Fruit fly (Drosophila melanogaster): ENCODE results near the gene CG32845.

Gene CG32845

DNA sequence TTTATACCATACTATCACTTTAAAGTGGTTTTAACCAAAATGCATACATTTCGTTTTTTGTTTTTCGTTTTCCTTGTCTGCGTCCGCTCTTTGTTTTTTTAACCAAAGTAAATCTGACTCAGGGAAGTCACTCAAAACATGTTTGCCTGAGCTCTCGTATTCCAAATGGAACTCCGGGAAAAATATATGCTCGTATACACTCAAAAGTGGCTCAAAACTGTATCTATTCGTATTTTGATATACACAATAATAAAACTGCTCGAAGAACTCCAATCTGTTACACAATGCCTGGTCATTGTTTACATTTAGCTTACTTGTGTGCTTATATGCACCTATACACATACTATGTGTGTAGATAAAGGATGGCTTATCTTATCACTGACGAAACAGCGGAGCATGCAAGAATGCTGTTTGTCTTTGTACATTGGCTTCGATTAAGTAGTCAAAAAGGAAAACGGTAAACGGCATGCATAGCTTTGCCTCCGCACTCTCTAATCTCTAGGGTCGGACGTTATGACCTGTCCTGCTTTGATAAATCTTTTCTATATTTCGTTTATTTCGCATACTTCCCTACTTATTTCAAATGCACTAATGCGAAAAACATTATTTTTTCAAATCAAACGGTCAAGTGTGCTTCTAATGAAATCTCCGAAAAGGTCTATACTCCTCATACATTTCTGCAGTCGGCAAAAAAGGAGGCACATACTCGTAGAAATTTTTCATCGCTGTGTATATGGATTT, 2.3 kb downstream of the CG32845 start, which contains the start of gene miple2 (continued):
- no peak for TF ChIP-seq Eip93F (GFP tag; optimal IDR thresholded peaks at IDR 0.05)
- peak; percentile 61 for TF ChIP-seq CG6276 (GFP tag; optimal IDR thresholded peaks at IDR 0.05)
- peak; percentile 69 for TF ChIP-seq Eip75B (GFP tag; optimal IDR thresholded peaks at IDR 0.05)
- TF ChIP-seq lz (GFP tag; optimal IDR thresholded peaks at IDR 0.05), result peak; percentile 59
- TF ChIP-seq Ets96B (tag; optimal IDR thresholded peaks at IDR 0.05), result peak; percentile 69
- TF ChIP-seq net (GFP tag; optimal IDR thresholded peaks at IDR 0.05), result peak; percentile 50
- peak; percentile 69 for TF ChIP-seq achi (GFP tag; optimal IDR thresholded peaks at IDR 0.05)
- TF ChIP-seq ss (GFP tag; optimal IDR thresholded peaks at IDR 0.05), result peak; percentile 64 to 70
- peak; percentile 43 for TF ChIP-seq CG16779 (tag; optimal IDR thresholded peaks at IDR 0.05)
- TF ChIP-seq CG6163 (GFP tag; IDR thresholded peaks at IDR 0.05), result peak; percentile 56; the same call in 2 of the 3 replicates
- TF ChIP-seq CG15336 (GFP tag; IDR thresholded peaks at IDR 0.05), result peak; percentile 48; the same call in 1 of the 2 replicates
- peak; percentile 52 for TF ChIP-seq cyc (GFP tag; optimal IDR thresholded peaks at IDR 0.05)
- peak; percentile 66 for TF ChIP-seq Met (GFP tag; optimal IDR thresholded peaks at IDR 0.05)
- TF ChIP-seq Sox14 (GFP tag; optimal IDR thresholded peaks at IDR 0.05), result peak; percentile 84
- TF ChIP-seq Hr4 (GFP tag; optimal IDR thresholded peaks at IDR 0.05), result peak; percentile 76
- TF ChIP-seq svp (GFP tag), result no peak
- peak; percentile 97 for TF ChIP-seq fkh (GFP tag; optimal IDR thresholded peaks at IDR 0.05)
- peak; percentile 74 for TF ChIP-seq pdm3 (GFP tag; optimal IDR thresholded peaks at IDR 0.05)
- no peak for TF ChIP-seq fd85E (GFP tag; optimal IDR thresholded peaks at IDR 0.05)
- peak; percentile 90 for TF ChIP-seq vri (GFP tag; optimal IDR thresholded peaks at IDR 0.05)
- TF ChIP-seq CG10631 (GFP tag; optimal IDR thresholded peaks at IDR 0.05), result peak; percentile 76
- TF ChIP-seq CG32006 (GFP tag; optimal IDR thresholded peaks at IDR 0.05), result peak; percentile 86
- TF ChIP-seq CG6792 (GFP tag; optimal IDR thresholded peaks at IDR 0.05), result peak; percentile 62

DNA sequence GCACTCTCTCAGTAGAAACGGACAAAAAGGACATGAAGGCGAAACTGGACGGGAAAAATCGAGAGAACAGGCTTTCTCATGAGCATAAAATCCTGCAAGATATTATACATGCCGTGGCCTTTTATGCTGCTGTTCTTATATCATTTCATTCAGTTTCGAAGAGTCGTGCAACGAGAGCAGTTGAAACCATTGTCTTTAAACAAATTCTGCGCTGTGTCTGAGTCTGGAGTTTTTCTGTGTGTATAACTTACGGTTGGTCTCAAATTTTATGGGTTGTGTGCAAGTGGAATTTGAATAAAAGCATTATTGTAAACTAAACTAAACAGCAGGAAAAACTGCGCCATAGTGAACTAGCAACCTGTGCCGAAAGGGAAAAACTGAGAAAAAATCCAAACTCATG, 5.6 kb downstream of the CG32845 start:
- TF ChIP-seq Lpt (GFP tag; optimal IDR thresholded peaks at IDR 0.05) (no peak), Eip78C (GFP tag) (peak; percentile 60), Ets96B (tag; optimal IDR thresholded peaks at IDR 0.05) (no peak), spab (GFP tag; optimal IDR thresholded peaks at IDR 0.05) (no peak), CG11902 (GFP tag; optimal IDR thresholded peaks at IDR 0.05) (no peak), eg (GFP tag; IDR thresholded peaks at IDR 0.05) (0 out of 3 replicates have a peak, but pooled peaks have one; percentile 16), Hr4 (GFP tag; optimal IDR thresholded peaks at IDR 0.05) (no peak), Gug (GFP tag; IDR thresholded peaks at IDR 0.05) (no peak), fd59A (GFP tag; optimal IDR thresholded peaks at IDR 0.05) (no peak), CG32006 (GFP tag; optimal IDR thresholded peaks at IDR 0.05) (no peak), CG6854 (GFP tag; optimal IDR thresholded peaks at IDR 0.05) (no peak), ss (GFP tag; optimal IDR thresholded peaks at IDR 0.05) (no peak), CG7368 (GFP tag; optimal IDR thresholded peaks at IDR 0.05) (no peak), CG16779 (tag; optimal IDR thresholded peaks at IDR 0.05) (no peak), Met (GFP tag; optimal IDR thresholded peaks at IDR 0.05) (no peak), CG34406 (GFP tag; optimal IDR thresholded peaks at IDR 0.05) (no peak), dsx (GFP tag; optimal IDR thresholded peaks at IDR 0.05; ENCODE audit: poor library complexity, severe bottlenecking) (no peak)

DNA sequence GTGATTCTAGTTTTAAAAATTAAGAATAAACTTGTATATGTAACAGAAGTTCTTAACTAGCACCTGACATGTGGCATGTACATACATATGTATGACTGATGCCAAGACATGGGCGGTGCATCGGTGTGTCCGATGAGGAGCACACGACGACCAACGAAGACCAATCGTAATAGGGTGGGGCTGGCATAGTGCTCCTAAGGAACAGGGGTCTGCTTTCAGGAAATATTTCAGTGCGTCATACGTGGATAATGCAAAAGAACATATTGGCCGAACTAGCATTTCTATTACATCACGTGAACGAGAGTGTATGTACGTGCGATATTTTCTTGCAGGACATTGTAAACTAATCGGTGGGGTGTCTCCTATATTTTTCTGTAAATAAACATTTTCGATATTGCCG, 6.1 kb downstream of the CG32845 start, which contains the start of gene miple1:
TSS of gene miple1 (plus strand) at position 217 of the 400 bp plus-strand sequence.
- no peak for TF ChIP-seq vri (GFP tag; optimal IDR thresholded peaks at IDR 0.05)
- no peak for TF ChIP-seq svp (GFP tag)
- TF ChIP-seq CG6792 (GFP tag; optimal IDR thresholded peaks at IDR 0.05), result no peak
- TF ChIP-seq Blimp-1 (GFP tag; optimal IDR thresholded peaks at IDR 0.05), result no peak
- TF ChIP-seq CG8319 (GFP tag; optimal IDR thresholded peaks at IDR 0.05), result no peak
- no peak for TF ChIP-seq CG16779 (tag; optimal IDR thresholded peaks at IDR 0.05)
- no peak for TF ChIP-seq lz (GFP tag; optimal IDR thresholded peaks at IDR 0.05)
- no peak for TF ChIP-seq CG9139 (GFP tag; optimal IDR thresholded peaks at IDR 0.05)
- no peak for TF ChIP-seq CG10669 (GFP tag; optimal IDR thresholded peaks at IDR 0.05)
- no peak for TF ChIP-seq CG8119 (GFP tag; IDR thresholded peaks at IDR 0.05)
- no peak for TF ChIP-seq CG1621 (tag; optimal IDR thresholded peaks at IDR 0.05)
- TF ChIP-seq Sox15 (GFP tag; optimal IDR thresholded peaks at IDR 0.05), result no peak

Measured in whole organism, prepupa.